Worm (Caenorhabditis elegans) whole organism, young adult: Measurements from ENCODE around the gene nspb-5.

Experiments used
- F23B12.7 ChIP-seq: sonication (generic microtip); optimal IDR thresholded peaks from 2 replicates; lab custom pipeline; 2017; ENCODE audit warnings: missing genetic modification characterization, mild to moderate bottlenecking, missing compliant biosample characterization, antibody characterized with exemption, moderate library complexity; ENCODE audit not compliant: insufficient read depth
- F57A8.1 ChIP-seq: fragments of 200-800 bp; sonication (Bioruptor generic); optimal IDR thresholded peaks from 2 replicates; lab custom pipeline; 2018; ENCODE audit warnings: mild to moderate bottlenecking, missing genetic modification characterization, moderate library complexity, missing compliant biosample characterization
- K12H6.12 ChIP-seq: fragments of 200-800 bp; sonication (Bioruptor generic); optimal IDR thresholded peaks from 2 replicates; lab custom pipeline; 2018; ENCODE audit warnings: mild to moderate bottlenecking, missing genetic modification characterization, missing compliant biosample characterization
- T07F8.4 ChIP-seq: sonication (generic microtip); optimal IDR thresholded peaks from 2 replicates; lab custom pipeline; 2016; ENCODE audit warnings: mild to moderate bottlenecking, missing genetic modification characterization, moderate library complexity, missing compliant biosample characterization
- Y56A3A.18 ChIP-seq: fragments of 200-800 bp; sonication (Bioruptor generic); IDR thresholded peaks from 2 replicates; pipeline ENCODE4 v1.3.6; 2022; ENCODE audit warnings: missing genetic modification reagents, missing genetic modification characterization, missing compliant biosample characterization
- ama-1 ChIP-seq, 3 experiments: fragments of 150-350 bp in 1 of 3; sonication (generic microtip) in 2 of 3; optimal IDR thresholded peaks; 2 replicates each; lab custom pipeline; 2014 to 2018; ENCODE audit warnings: missing biosample characterization in 2 of 3, missing genetic modification characterization in 2 of 3, missing genetic modification reagents in 2 of 3
- attf-5 ChIP-seq: fragments of 200-800 bp; sonication (Bioruptor generic); optimal IDR thresholded peaks from 2 replicates; lab custom pipeline; 2018; ENCODE audit warnings: mild to moderate bottlenecking, missing genetic modification characterization, missing compliant biosample characterization
- cebp-1 ChIP-seq, 2 experiments: fragments of 200-800 bp in 1 of 2; sonication (Bioruptor generic) in 1 of 2; sonication (generic microtip) in 1 of 2; IDR thresholded peaks in 1 of 2; optimal IDR thresholded peaks in 1 of 2; 2 replicates each; pipeline versions ENCODE4 v1.3.6 to Lab custom; 2017 to 2022; ENCODE audit warnings: missing compliant biosample characterization in 2 of 2, missing genetic modification characterization in 2 of 2, mild to moderate bottlenecking in 1 of 2, missing genetic modification reagents in 1 of 2, moderate library complexity in 1 of 2
- cebp-2 ChIP-seq: fragments of 200-800 bp; sonication (Bioruptor generic); IDR thresholded peaks from 2 replicates; pipeline ENCODE4 v1.3.6; 2022; ENCODE audit warnings: missing genetic modification characterization, missing compliant biosample characterization
- ceh-40 ChIP-seq: fragments of 200-800 bp; sonication (Bioruptor generic); IDR thresholded peaks from 2 replicates; pipeline ENCODE4 v1.3.6; 2022; ENCODE audit warnings: missing genetic modification characterization, missing compliant biosample characterization
- ceh-79 ChIP-seq: sonication (generic microtip); optimal IDR thresholded peaks from 2 replicates; lab custom pipeline; 2017; ENCODE audit warnings: mild to moderate bottlenecking, missing genetic modification characterization, missing compliant biosample characterization
- dpff-1 ChIP-seq: sonication (generic microtip); optimal IDR thresholded peaks from 2 replicates; lab custom pipeline; 2017; ENCODE audit warnings: mild to moderate bottlenecking, missing genetic modification characterization, missing compliant biosample characterization
- egrh-3 ChIP-seq: fragments of 200-800 bp; sonication (Bioruptor generic); IDR thresholded peaks from 2 replicates; pipeline ENCODE4 v1.3.6; 2022; ENCODE audit warnings: missing genetic modification reagents, missing genetic modification characterization, missing compliant biosample characterization
- hmg-1.2 ChIP-seq: fragments of 200-800 bp; sonication (Bioruptor generic); IDR thresholded peaks from 2 replicates; pipeline ENCODE4 v1.3.6; 2022; ENCODE audit warnings: missing genetic modification reagents, missing genetic modification characterization, missing compliant biosample characterization
- hrde-1 ChIP-seq: sonication (generic microtip); optimal IDR thresholded peaks from 2 replicates; lab custom pipeline; 2016; ENCODE audit warnings: missing genetic modification characterization, mild to moderate bottlenecking, missing compliant biosample characterization, moderate library complexity, missing genotype, missing genetic modification reagents, borderline replicate concordance
- let-607 ChIP-seq, 2 experiments: fragments of 200-800 bp in 1 of 2; sonication (Bioruptor generic) in 1 of 2; sonication (generic microtip) in 1 of 2; optimal IDR thresholded peaks; 2 replicates each; lab custom pipeline; 2016 to 2018; ENCODE audit warnings: mild to moderate bottlenecking in 2 of 2, missing compliant biosample characterization in 2 of 2, missing genetic modification characterization in 2 of 2, moderate library complexity in 2 of 2, missing genotype in 1 of 2
- lin-54 ChIP-seq: fragments of 200-800 bp; sonication (Bioruptor generic); optimal IDR thresholded peaks from 2 replicates; lab custom pipeline; 2018; ENCODE audit warnings: mild to moderate bottlenecking, missing genetic modification characterization, missing compliant biosample characterization
- lir-1 ChIP-seq: fragments of 200-800 bp; sonication (Bioruptor generic); conservative IDR thresholded peaks from 2 replicates; pipeline ENCODE4 v1.3.6; 2022; ENCODE audit warnings: missing genetic modification reagents, missing genetic modification characterization, missing compliant biosample characterization
- madf-6 ChIP-seq: fragments of 200-800 bp; sonication (Bioruptor generic); IDR thresholded peaks from 2 replicates; pipeline ENCODE4 v1.3.6; 2022; ENCODE audit warnings: missing genetic modification reagents, missing genetic modification characterization, missing compliant biosample characterization
- madf-8 ChIP-seq: fragments of 200-800 bp; sonication (Bioruptor generic); conservative IDR thresholded peaks from 2 replicates; pipeline ENCODE4 v1.3.6; 2022; ENCODE audit warnings: missing genetic modification reagents, missing genetic modification characterization, missing compliant biosample characterization
- mcd-1 ChIP-seq: fragments of 200-800 bp; sonication (Bioruptor generic); IDR thresholded peaks from 2 replicates; pipeline ENCODE4 v1.3.6; 2022; ENCODE audit warnings: missing genetic modification reagents, missing genetic modification characterization, missing compliant biosample characterization
- nhr-27 ChIP-seq: fragments of 200-800 bp; sonication (Bioruptor generic); optimal IDR thresholded peaks from 2 replicates; lab custom pipeline; 2018; ENCODE audit warnings: mild to moderate bottlenecking, missing genetic modification characterization, moderate library complexity, missing compliant biosample characterization
- nhr-80 ChIP-seq: sonication (generic microtip); optimal IDR thresholded peaks from 2 replicates; lab custom pipeline; 2016; ENCODE audit warnings: missing genetic modification characterization, missing compliant biosample characterization
- rcor-1 ChIP-seq: fragments of 200-800 bp; sonication (Bioruptor generic); IDR thresholded peaks from 2 replicates; pipeline ENCODE4 v1.3.6; 2022; ENCODE audit warnings: missing genetic modification reagents, missing genetic modification characterization, missing compliant biosample characterization
- repo-1 ChIP-seq: sonication (generic microtip); optimal IDR thresholded peaks from 2 replicates; lab custom pipeline; 2017; ENCODE audit warnings: mild to moderate bottlenecking, missing genetic modification characterization, missing compliant biosample characterization
- sdz-38 ChIP-seq: sonication (generic microtip); optimal IDR thresholded peaks from 2 replicates; lab custom pipeline; 2016; ENCODE audit warnings: missing genotype, missing genetic modification characterization, missing compliant biosample characterization
- snpc-1.1 ChIP-seq: sonication (generic microtip); optimal IDR thresholded peaks from 2 replicates; lab custom pipeline; 2017; ENCODE audit warnings: missing genetic modification characterization, mild to moderate bottlenecking, missing compliant biosample characterization, antibody characterized with exemption, moderate library complexity, missing genotype, missing genetic modification reagents; ENCODE audit not compliant: insufficient read depth
- snpc-3.4 ChIP-seq: sonication (generic microtip); optimal IDR thresholded peaks from 2 replicates; lab custom pipeline; 2017; ENCODE audit warnings: missing genetic modification characterization, mild to moderate bottlenecking, missing compliant biosample characterization, antibody characterized with exemption, moderate library complexity, missing genotype, missing genetic modification reagents
- snpc-4 ChIP-seq, 5 experiments: fragments of 150-350 bp in 1 of 5; sonication (generic microtip) in 4 of 5; optimal IDR thresholded peaks; 2 replicates each; lab custom pipeline; 2014 to 2018; ENCODE audit warnings: missing genetic modification characterization in 5 of 5, missing biosample characterization in 3 of 5, antibody characterized with exemption in 2 of 5, mild to moderate bottlenecking in 2 of 5, missing compliant biosample characterization in 2 of 5, missing genotype in 2 of 5, moderate library complexity in 2 of 5, missing genetic modification reagents in 1 of 5
- somi-1 ChIP-seq: fragments of 200-800 bp; sonication (Bioruptor generic); optimal IDR thresholded peaks from 2 replicates; lab custom pipeline; 2018; ENCODE audit warnings: mild to moderate bottlenecking, missing genetic modification characterization, missing compliant biosample characterization
- tbp1 ChIP-seq: fragments of 200-800 bp; sonication (Bioruptor generic); optimal IDR thresholded peaks from 2 replicates; lab custom pipeline; 2018; ENCODE audit warnings: mild to moderate bottlenecking, missing genetic modification characterization, missing compliant biosample characterization
- ztf-26 ChIP-seq: sonication (generic microtip); optimal IDR thresholded peaks from 2 replicates; lab custom pipeline; 2017; ENCODE audit warnings: missing genetic modification characterization, missing compliant biosample characterization
- ztf-3 ChIP-seq: fragments of 200-800 bp; sonication (Bioruptor generic); optimal IDR thresholded peaks from 2 replicates; lab custom pipeline; 2018; ENCODE audit warnings: mild to moderate bottlenecking, missing genetic modification characterization, missing compliant biosample characterization

nspb-5 gene

DNA sequence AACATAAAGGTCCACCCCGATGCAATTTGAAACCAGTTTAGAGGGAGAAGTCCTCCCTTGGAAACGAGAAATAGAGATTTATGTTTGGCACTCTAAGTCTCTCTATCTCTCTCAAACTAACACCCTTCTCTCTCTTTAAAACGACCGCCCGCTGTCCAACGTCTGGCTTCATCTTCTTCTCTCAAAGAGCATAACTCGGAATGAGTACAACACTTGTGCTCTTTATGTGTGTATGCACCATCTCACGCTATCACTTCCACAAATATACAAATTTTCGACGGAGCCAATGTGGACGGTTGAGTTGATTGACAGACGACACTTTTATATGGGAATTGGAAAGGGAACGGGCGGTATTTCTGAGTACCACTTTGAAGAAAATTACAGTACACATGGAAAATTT is 24.5 kb upstream of the nspb-5 start (continued):
- TF ChIP-seq F57A8.1 = no peak
- no peak for TF ChIP-seq ceh-40 (GFP tag; lab: Robert Waterston, UW)
- TF ChIP-seq ama-1 (optimal IDR thresholded peaks at IDR 0.05; lab: Kevin White, UChicago) = no peak
- TF ChIP-seq ama-1 (GFP tag; optimal IDR thresholded peaks at IDR 0.05; lab: Kevin White, UChicago) = no peak
- TF ChIP-seq cebp-2 (GFP tag; lab: Robert Waterston, UW) = no peak
- no peak for TF ChIP-seq madf-6 (GFP tag; lab: Robert Waterston, UW)
- no peak for TF ChIP-seq madf-8 (GFP tag; lab: Robert Waterston, UW)
- TF ChIP-seq T07F8.4 (tag; lab: Kevin White, UChicago) = no peak
- no peak for TF ChIP-seq ceh-79 (tag; lab: Kevin White, UChicago)
- TF ChIP-seq Y56A3A.18 (GFP tag; lab: Robert Waterston, UW) = 0 out of 2 replicates have a peak, but pooled peaks have one; percentile 10

DNA sequence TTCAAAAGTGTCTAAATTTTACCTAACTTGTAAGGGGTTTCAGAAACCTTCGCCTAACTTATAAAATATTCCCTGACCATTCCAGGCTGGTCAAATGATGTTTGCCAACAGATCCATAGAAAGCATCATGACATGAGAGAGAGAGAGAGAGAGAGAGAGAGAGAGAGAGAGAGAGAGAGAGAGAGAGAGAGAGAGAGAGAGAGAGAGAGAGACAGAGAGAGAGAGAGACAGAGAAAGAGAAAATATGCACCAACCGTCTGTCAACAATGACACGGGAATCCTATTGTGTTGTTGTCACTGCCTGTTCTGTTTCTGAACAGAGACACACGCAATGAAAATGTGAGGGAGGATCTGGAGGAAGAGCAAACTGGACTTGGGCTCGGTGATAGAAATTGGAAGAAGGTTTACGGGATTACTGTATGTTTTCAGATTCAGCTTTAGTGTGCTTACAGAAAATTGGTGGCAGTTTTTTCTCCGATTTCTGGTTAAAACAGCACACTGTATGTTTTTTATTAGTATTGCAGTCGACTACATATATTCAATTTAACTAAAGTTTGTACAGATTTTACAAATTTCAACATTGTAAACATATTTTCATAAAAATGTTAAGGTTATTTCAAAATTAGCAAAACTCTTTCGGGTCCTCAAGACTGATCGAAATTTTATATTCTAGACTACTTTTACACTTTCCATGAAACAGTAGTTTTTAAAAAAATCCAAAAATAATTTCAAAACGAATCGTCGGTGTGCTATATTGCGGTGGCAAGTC is 22.7 kb upstream of the nspb-5 start:
- TF ChIP-seq repo-1 (tag; lab: Kevin White, UChicago) (no peak), mcd-1 (GFP tag; lab: Robert Waterston, UW) (peak; percentile 35; the same call in 1 of the 2 replicates), attf-5 (GFP tag; lab: Kevin White, UChicago) (peak; percentile 25), lin-54 (GFP tag; lab: Kevin White, UChicago) (no peak), F23B12.7 (no peak), dpff-1 (tag; lab: Kevin White, UChicago) (no peak), hmg-1.2 (peak; percentile 55), egrh-3 (GFP tag; lab: Robert Waterston, UW) (0 out of 2 replicates have a peak, but pooled peaks have one; percentile 21)

DNA sequence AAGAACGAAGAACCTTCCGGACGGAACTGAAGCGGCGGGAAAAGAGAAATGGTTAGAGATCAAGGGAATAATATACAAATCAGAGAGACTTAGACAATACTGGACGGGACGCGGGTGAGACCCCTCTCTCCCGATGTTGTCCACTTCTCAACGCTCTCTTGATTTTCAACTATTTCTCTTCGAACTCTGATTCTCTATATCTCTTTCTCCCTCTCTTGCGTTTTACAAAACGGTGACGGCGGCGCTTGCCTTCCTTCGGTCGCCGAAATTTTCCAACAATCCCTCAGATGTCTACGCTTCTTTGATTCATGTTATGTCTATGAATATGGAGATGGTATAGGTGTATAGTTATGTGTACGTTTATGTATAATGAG is 22.1 kb upstream of the nspb-5 start:
- TF ChIP-seq lir-1 (GFP tag; lab: Robert Waterston, UW) (no peak), ztf-26 (tag; lab: Kevin White, UChicago) (peak; percentile 12), tbp1 (GFP tag; lab: Kevin White, UChicago) (peak; percentile 16), cebp-1 (GFP tag; IDR thresholded peaks at IDR 0.05; lab: Robert Waterston, UW) (no peak), cebp-1 (tag; optimal IDR thresholded peaks at IDR 0.05; lab: Kevin White, UChicago) (peak; percentile 61), rcor-1 (GFP tag; lab: Robert Waterston, UW) (peak; percentile 21; the same call in 1 of the 2 replicates), cebp-2 (GFP tag; lab: Robert Waterston, UW) (no peak), snpc-3.4 (tag; lab: Kevin White, UChicago) (peak; percentile 35), let-607 (tag; optimal IDR thresholded peaks at IDR 0.05; lab: Kevin White, UChicago) (no peak), attf-5 (GFP tag; lab: Kevin White, UChicago) (peak; percentile 27), nhr-80 (tag; lab: Kevin White, UChicago) (peak; percentile 34), mcd-1 (GFP tag; lab: Robert Waterston, UW) (peak; percentile 41; the same call in 1 of the 2 replicates), snpc-4 (GFP tag; optimal IDR thresholded peaks at IDR 0.05; lab: Kevin White, UChicago) (no peak), snpc-4 (tag; optimal IDR thresholded peaks at IDR 0.05; lab: Kevin White, UChicago) (peak in 1 of 4 experiments; percentile 19), hmg-1.2 (peak; percentile 82; the same call in 1 of the 2 replicates)

DNA sequence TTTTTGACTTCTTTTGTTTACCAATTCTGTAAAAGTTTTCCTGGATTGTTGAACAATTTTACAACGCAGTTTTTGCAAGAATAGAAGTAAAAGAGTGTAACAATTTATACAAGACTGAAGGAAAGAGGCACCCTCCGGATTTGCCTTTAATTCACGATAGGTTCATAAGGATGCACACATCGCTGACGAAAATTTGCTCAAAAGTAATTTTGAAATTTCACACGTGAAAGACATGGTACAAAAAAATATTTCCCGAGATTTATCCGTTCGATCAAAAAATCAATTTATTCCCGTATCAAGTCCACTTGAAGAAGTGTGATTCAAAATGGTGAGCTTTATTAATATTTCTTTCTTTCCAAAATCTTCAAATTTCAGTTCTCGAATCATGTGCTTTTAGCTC is 20.9 kb upstream of the nspb-5 start, which contains the start of gene C43G2.3:
Gene C43G2.3 (plus strand): TSS at position 301 of the 400 bp plus-strand sequence.
- no peak for TF ChIP-seq K12H6.12 (tag; lab: Kevin White, UChicago)
- TF ChIP-seq hrde-1 (tag; lab: Kevin White, UChicago) = no peak
- no peak for TF ChIP-seq nhr-80 (tag; lab: Kevin White, UChicago)
- TF ChIP-seq ztf-3 (GFP tag; lab: Kevin White, UChicago) = no peak
- no peak for TF ChIP-seq nhr-27
- TF ChIP-seq snpc-1.1 = no peak
- no peak for TF ChIP-seq sdz-38 (tag; lab: Kevin White, UChicago)
- no peak for TF ChIP-seq somi-1 (GFP tag; lab: Kevin White, UChicago)
